Fruit fly (Drosophila melanogaster) whole organism, embryonic: Measurements from ENCODE around the gene Pop5.
A peak's percentile ranks its signal among the peaks of the same experiment; 100 is the strongest.

Source experiments
- CG1602 ChIP-seq: fragments of 200-800 bp; sonication (Bioruptor generic); optimal IDR thresholded peaks from 3 replicates; lab custom pipeline; 2016; ENCODE audit warnings: missing biosample characterization, missing genetic modification characterization
- wor ChIP-seq: fragments of 200-800 bp; sonication (Bioruptor generic); IDR thresholded peaks from 2 replicates; pipeline ENCODE4 v1.3.6; 2022; ENCODE audit warnings: missing biosample characterization, missing genetic modification characterization

DNA sequence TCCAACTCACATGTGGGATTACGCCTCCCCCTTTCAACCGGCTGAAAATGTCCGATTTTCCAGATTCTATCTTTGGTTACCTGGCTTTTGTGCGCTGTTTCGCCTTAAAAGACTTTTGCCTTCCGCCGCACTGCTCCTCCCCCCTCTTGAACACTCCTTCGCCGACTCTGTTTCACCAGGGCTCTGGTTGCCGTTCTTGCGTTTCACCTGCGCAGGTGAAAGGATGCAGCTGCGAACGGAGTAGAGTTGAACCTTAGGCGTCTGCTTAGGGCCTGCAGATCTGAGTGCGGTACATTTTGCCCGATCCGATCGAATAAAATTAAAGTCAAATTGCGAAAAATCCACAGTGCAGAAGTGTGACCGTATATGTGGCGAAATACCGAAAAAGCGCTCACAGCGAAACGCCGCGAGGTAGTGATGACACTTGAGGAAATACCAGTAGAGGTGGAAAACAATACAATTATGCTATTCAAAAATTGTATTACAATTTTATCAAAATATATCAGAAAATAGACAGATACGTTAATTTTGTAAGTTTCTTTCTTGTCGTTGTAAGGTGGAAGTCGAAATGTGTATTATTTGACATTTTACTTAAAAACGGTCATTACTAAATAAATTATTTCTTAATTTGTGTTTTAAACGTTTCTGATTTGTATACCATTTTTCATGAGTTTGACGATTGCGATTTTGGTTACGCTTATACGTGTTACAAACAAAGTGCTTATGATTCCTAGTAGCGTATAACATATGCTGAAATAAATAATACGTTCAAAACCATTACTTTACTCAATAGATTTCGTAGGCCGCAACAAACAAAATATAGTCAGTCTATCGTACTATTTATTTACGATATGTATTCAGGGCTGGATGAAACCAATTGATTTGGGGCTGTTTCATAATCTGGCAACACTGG lies 28.9 kb downstream of the Pop5 start, which contains the start of the genes CG6664 and CG7728:
- TF ChIP-seq CG1602 (GFP tag; lab: Kevin White, UChicago) = peak; percentile 53
- 0 out of 2 replicates have a peak, but pooled peaks have one; percentile 28 for TF ChIP-seq wor
